Worm (Caenorhabditis elegans) whole organism, mixed stage, embryonic: Measurements from ENCODE around the gene C54D10.5.

Experiments
- bed-3 ChIP-seq: fragments of 200-800 bp; sonication (Bioruptor generic); optimal IDR thresholded peaks from 3 replicates; lab custom pipeline; 2018; ENCODE audit warnings: mild to moderate bottlenecking, missing genetic modification characterization, moderate library complexity, missing compliant biosample characterization
- ham-2 ChIP-seq: fragments of 200-800 bp; sonication (Bioruptor generic); optimal IDR thresholded peaks from 2 replicates; lab custom pipeline; 2018; ENCODE audit warnings: mild to moderate bottlenecking, missing genetic modification characterization, missing compliant biosample characterization
- hlh-1 ChIP-seq: fragments of 150-350 bp; optimal IDR thresholded peaks from 2 replicates; lab custom pipeline; 2014; ENCODE audit warnings: missing biosample characterization, missing genetic modification reagents, missing genetic modification characterization
- nhr-2 ChIP-seq: fragments of 150-350 bp; optimal IDR thresholded peaks from 2 replicates; lab custom pipeline; 2014; ENCODE audit warnings: missing biosample characterization, missing genetic modification characterization
- pha-4 ChIP-seq: fragments of 150-350 bp; optimal IDR thresholded peaks from 2 replicates; lab custom pipeline; 2018; ENCODE audit warnings: missing biosample characterization, missing genetic modification reagents, missing genetic modification characterization
- unc-120 ChIP-seq: sonication (generic microtip); optimal IDR thresholded peaks from 2 replicates; lab custom pipeline; 2017; ENCODE audit warnings: missing genetic modification characterization, missing compliant biosample characterization; ENCODE audit not compliant: poor library complexity, severe bottlenecking

C54D10.5 gene

DNA sequence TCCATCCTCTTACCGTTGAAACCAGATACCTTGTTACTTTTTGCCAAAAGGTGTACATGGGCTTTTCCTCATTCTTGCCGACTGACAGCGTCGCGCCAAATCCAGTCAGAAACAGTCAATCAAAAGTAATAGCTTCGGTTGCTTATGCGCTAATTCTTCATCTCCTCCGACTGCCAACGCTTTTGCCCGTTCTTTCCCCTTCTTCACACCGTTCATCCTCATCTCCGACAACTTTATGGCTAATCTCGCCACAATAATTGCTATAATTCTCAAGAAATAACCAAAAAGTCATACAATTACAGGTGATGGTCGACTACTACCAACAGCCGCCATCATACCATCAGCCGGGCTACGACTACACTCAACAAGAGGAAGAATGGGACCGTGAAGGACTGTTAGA, 49.0 kb downstream of the C54D10.5 start, which contains the start of gene atn-1:
TSS of gene atn-1 (plus strand) at position 301 of the 400 bp plus-strand sequence.
- TF ChIP-seq bed-3 (GFP tag; lab: Kevin White, UChicago) (no peak), ham-2 (peak; percentile 9)

DNA sequence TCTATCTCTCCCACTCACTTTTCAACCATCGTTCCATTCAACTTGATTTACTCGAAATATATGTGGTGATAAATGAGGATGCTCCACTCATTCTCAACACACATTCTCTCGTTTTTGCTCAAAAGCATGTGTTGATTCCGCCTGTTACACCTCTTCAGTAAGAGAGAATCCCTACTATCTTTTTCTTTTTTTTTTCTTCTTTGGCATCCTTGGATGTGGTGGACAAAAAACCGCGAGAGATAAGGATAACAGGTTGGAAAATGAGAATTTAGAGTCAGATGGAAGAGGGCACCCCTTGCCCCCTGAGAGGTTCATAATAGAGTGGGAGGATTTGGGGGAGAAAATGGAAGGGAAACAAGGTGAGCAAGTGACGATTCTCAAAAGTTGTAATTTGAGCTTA, 49.9 kb downstream of the C54D10.5 start:
- TF ChIP-seq hlh-1 (tag; lab: Kevin White, UChicago) (peak; percentile 54), nhr-2 (no peak), pha-4 (tag; lab: Kevin White, UChicago) (no peak), unc-120 (tag; lab: Kevin White, UChicago) (peak; percentile 27)
